Worm (Caenorhabditis elegans) whole organism, L4/young adult: ENCODE data around the gene chtl-1.

ENCODE experiments used
- W03F9.2 ChIP-seq: fragments of 150-350 bp; optimal IDR thresholded peaks from 2 replicates; lab custom pipeline; 2014; ENCODE audit warnings: missing biosample characterization, missing genetic modification characterization
- dao-5 ChIP-seq: sonication (generic microtip); optimal IDR thresholded peaks from 2 replicates; lab custom pipeline; 2016; ENCODE audit warnings: missing genotype, missing genetic modification characterization, moderate library complexity, missing compliant biosample characterization
- him-1 ChIP-seq: sonication (generic microtip); optimal IDR thresholded peaks from 2 replicates; lab custom pipeline; 2016; ENCODE audit warnings: missing genotype, missing genetic modification reagents, missing genetic modification characterization, missing compliant biosample characterization

DNA sequence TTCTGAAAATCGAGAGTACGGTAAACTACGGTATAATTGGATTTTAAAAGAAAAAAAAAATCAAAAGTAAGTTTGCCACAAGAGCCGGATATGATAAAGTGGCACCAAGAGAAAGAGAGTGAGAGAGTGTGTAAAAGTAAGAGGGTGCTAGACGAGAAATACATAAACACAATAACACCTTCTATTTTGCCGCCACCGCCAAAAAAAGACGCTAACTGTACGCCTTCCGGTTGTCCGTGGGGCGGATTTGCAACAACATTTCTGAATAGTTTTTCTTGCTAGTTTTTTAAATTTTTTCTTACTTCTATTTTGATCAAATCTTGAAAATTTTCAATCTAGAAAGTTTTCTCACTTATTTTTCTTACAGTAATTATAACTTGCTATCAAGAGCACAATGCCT is 8.5 kb upstream of the chtl-1 start, which contains the start of gene F35C8.8:
- TF ChIP-seq W03F9.2 (tag; lab: Kevin White, UChicago), result no peak
- TF ChIP-seq him-1 (tag; lab: Kevin White, UChicago), result no peak
- TF ChIP-seq dao-5 (tag; lab: Kevin White, UChicago), result no peak
